Worm (Caenorhabditis elegans): Measurements from ENCODE around the gene Y56A3A.30.

- TF ChIP-seq C08G9.2 (tag; optimal IDR thresholded peaks at IDR 0.05) (no peak), nfya-1 (tag; optimal IDR thresholded peaks at IDR 0.05) (no peak), ama-1 (optimal IDR thresholded peaks at IDR 0.05) (no peak), pros-1 (tag; optimal IDR thresholded peaks at IDR 0.05) (no peak), nhr-11 (tag; optimal IDR thresholded peaks at IDR 0.05) (no peak), F13H6.1 (tag; optimal IDR thresholded peaks at IDR 0.05) (no peak), ceh-19 (GFP tag; optimal IDR thresholded peaks at IDR 0.05) (no peak)
These were observed 29.5 kb downstream of the Y56A3A.30 start for ce11 chrIII:11949276-11949879.

All from whole organism, late embryonic.